Fruit fly (Drosophila melanogaster) whole organism, embryonic: ENCODE measurements around the gene Snx27.

Experiments
- Bgb ChIP-seq: fragments of 200-800 bp; sonication (Bioruptor generic); IDR thresholded peaks from 2 replicates; pipeline ENCODE4 v1.3.6; 2022; ENCODE audit warnings: missing biosample characterization, missing genetic modification characterization; ENCODE audit not compliant: partially characterized antibody
- Bteb2 ChIP-seq: fragments of 200-800 bp; sonication (Bioruptor generic); optimal IDR thresholded peaks from 2 replicates; lab custom pipeline; 2016; ENCODE audit warnings: missing biosample characterization, missing genetic modification characterization
- CG10147 ChIP-seq: fragments of 200-800 bp; sonication (Bioruptor generic); optimal IDR thresholded peaks from 2 replicates; lab custom pipeline; 2019; ENCODE audit warnings: missing biosample characterization, mild to moderate bottlenecking, missing genetic modification characterization, moderate library complexity
- CG10654 ChIP-seq: fragments of 200-800 bp; sonication (Bioruptor generic); optimal IDR thresholded peaks from 2 replicates; lab custom pipeline; 2016; ENCODE audit warnings: missing biosample characterization, missing genetic modification characterization
- CG11695 ChIP-seq: fragments of 200-800 bp; sonication (Bioruptor generic); IDR thresholded peaks from 3 replicates; pipeline ENCODE4 v1.3.6; 2022; ENCODE audit warnings: missing biosample characterization, missing genetic modification characterization
- CG13296 ChIP-seq: fragments of 200-800 bp; sonication (Bioruptor generic); optimal IDR thresholded peaks from 3 replicates; lab custom pipeline; 2018; ENCODE audit warnings: missing biosample characterization, mild to moderate bottlenecking, missing genetic modification characterization
- CG14710 ChIP-seq: fragments of 200-800 bp; sonication (Bioruptor generic); optimal IDR thresholded peaks from 3 replicates; lab custom pipeline; 2019; ENCODE audit warnings: missing biosample characterization, mild to moderate bottlenecking, missing genetic modification characterization, moderate library complexity
- CG14860 ChIP-seq: fragments of 200-800 bp; sonication (Bioruptor generic); IDR thresholded peaks from 3 replicates; pipeline ENCODE4 v1.3.6; 2022; ENCODE audit warnings: missing biosample characterization, missing genetic modification characterization; ENCODE audit not compliant: partially characterized antibody
- CG15073 ChIP-seq: fragments of 200-800 bp; sonication (Bioruptor generic); optimal IDR thresholded peaks from 2 replicates; lab custom pipeline; 2016; ENCODE audit warnings: missing biosample characterization, missing genetic modification characterization
- CG15514 ChIP-seq: fragments of 200-800 bp; sonication (Bioruptor generic); optimal IDR thresholded peaks from 3 replicates; lab custom pipeline; 2017; ENCODE audit warnings: missing biosample characterization, missing genetic modification characterization, mild to moderate bottlenecking, moderate library complexity, missing genetic modification reagents
- CG1602 ChIP-seq: fragments of 200-800 bp; sonication (Bioruptor generic); optimal IDR thresholded peaks from 3 replicates; lab custom pipeline; 2016; ENCODE audit warnings: missing biosample characterization, missing genetic modification characterization
- CG16815 ChIP-seq: fragments of 200-800 bp; sonication (Bioruptor generic); optimal IDR thresholded peaks from 3 replicates; lab custom pipeline; 2017; ENCODE audit warnings: missing biosample characterization, mild to moderate bottlenecking, missing genetic modification characterization
- CG17829 ChIP-seq: fragments of 200-800 bp; optimal IDR thresholded peaks from 2 replicates; lab custom pipeline; 2019; ENCODE audit warnings: missing biosample characterization, mild to moderate bottlenecking, missing genetic modification characterization, moderate library complexity
- CG3995 ChIP-seq: fragments of 200-800 bp; sonication (Bioruptor generic); optimal IDR thresholded peaks from 3 replicates; lab custom pipeline; 2016; ENCODE audit warnings: missing biosample characterization, missing genetic modification characterization
- CG4404 ChIP-seq: fragments of 200-800 bp; sonication (Bioruptor generic); IDR thresholded peaks from 2 replicates; pipeline ENCODE4 v1.3.6; 2022; ENCODE audit warnings: missing biosample characterization, missing genetic modification characterization
- CG4854 ChIP-seq: fragments of 200-800 bp; sonication (Bioruptor generic); optimal IDR thresholded peaks from 2 replicates; lab custom pipeline; 2016; ENCODE audit warnings: missing biosample characterization, missing genetic modification characterization, inconsistent platforms
- CG5180 ChIP-seq: fragments of 200-800 bp; sonication (Bioruptor generic); optimal IDR thresholded peaks from 3 replicates; lab custom pipeline; 2017; ENCODE audit warnings: missing biosample characterization, missing genetic modification characterization, mild to moderate bottlenecking, moderate library complexity, missing genetic modification reagents
- CG7372 ChIP-seq: fragments of 200-800 bp; sonication (Bioruptor generic); IDR thresholded peaks from 2 replicates; pipeline ENCODE4 v1.3.6; 2022; ENCODE audit warnings: missing biosample characterization, missing genetic modification characterization
- CG7963 ChIP-seq: fragments of 200-800 bp; sonication (Bioruptor generic); IDR thresholded peaks from 3 replicates; pipeline ENCODE4 v1.3.6; 2022; ENCODE audit warnings: missing biosample characterization, missing genetic modification characterization; ENCODE audit not compliant: partially characterized antibody
- CG8290 ChIP-seq, 3 experiments: fragments of 200-800 bp; sonication (Bioruptor generic); optimal IDR thresholded peaks; 2 replicates each; lab custom pipeline; 2016 to 2019; ENCODE audit warnings: missing biosample characterization in 3 of 3, missing genetic modification characterization in 3 of 3, mild to moderate bottlenecking in 2 of 3, moderate library complexity in 1 of 3
- CG9215 ChIP-seq: fragments of 200-800 bp; sonication (Bioruptor generic); IDR thresholded peaks from 2 replicates; pipeline ENCODE4 v1.3.6; 2022; ENCODE audit warnings: missing biosample characterization, missing genetic modification characterization
- CG9609 ChIP-seq: fragments of 200-800 bp; sonication (Bioruptor generic); optimal IDR thresholded peaks from 3 replicates; lab custom pipeline; 2016; ENCODE audit warnings: missing biosample characterization, missing genetic modification characterization
- CrebB ChIP-seq: fragments of 200-800 bp; sonication (Bioruptor generic); optimal IDR thresholded peaks from 3 replicates; lab custom pipeline; 2018; ENCODE audit warnings: missing biosample characterization, mild to moderate bottlenecking, missing genetic modification characterization
- Dll ChIP-seq: fragments of 200-800 bp; sonication (Bioruptor generic); IDR thresholded peaks from 4 replicates; pipeline ENCODE4 v1.3.6; 2022; ENCODE audit warnings: missing biosample characterization, missing genetic modification characterization; ENCODE audit not compliant: partially characterized antibody
- Drgx ChIP-seq: fragments of 200-800 bp; sonication (Bioruptor generic); IDR thresholded peaks from 2 replicates; pipeline ENCODE4 v1.3.6; 2022; ENCODE audit warnings: missing biosample characterization, missing genetic modification characterization
- Ets97D ChIP-seq: fragments of 200-800 bp; sonication (Bioruptor generic); optimal IDR thresholded peaks from 3 replicates; lab custom pipeline; 2016; ENCODE audit warnings: missing biosample characterization, missing genetic modification characterization
- GATAe ChIP-seq: fragments of 200-800 bp; sonication (Bioruptor generic); conservative IDR thresholded peaks from 2 replicates; pipeline ENCODE4 v1.3.6; 2022; ENCODE audit warnings: missing biosample characterization, missing genetic modification characterization
- Gug ChIP-seq: fragments of 200-800 bp; sonication (Bioruptor generic); IDR thresholded peaks from 4 replicates; pipeline ENCODE4 v1.3.6; 2022; ENCODE audit warnings: missing biosample characterization, missing genetic modification characterization
- Hand ChIP-seq: fragments of 200-800 bp; sonication (Bioruptor generic); optimal IDR thresholded peaks from 2 replicates; lab custom pipeline; 2017; ENCODE audit warnings: mild to moderate bottlenecking, missing biosample characterization, missing genetic modification reagents, missing genetic modification characterization
- Hmr ChIP-seq: fragments of 200-800 bp; sonication (Bioruptor generic); optimal IDR thresholded peaks from 3 replicates; lab custom pipeline; 2017; ENCODE audit warnings: mild to moderate bottlenecking, missing biosample characterization, missing genetic modification reagents, missing genetic modification characterization
- Hsf ChIP-seq: fragments of 200-800 bp; sonication (Bioruptor generic); optimal IDR thresholded peaks from 3 replicates; lab custom pipeline; 2016; ENCODE audit warnings: missing biosample characterization, missing genetic modification characterization
- NFAT ChIP-seq: fragments of 200-800 bp; sonication (Bioruptor generic); IDR thresholded peaks from 2 replicates; pipeline ENCODE4 v1.3.6; 2022; ENCODE audit warnings: missing biosample characterization, missing genetic modification characterization
- Ptx1 ChIP-seq: fragments of 200-800 bp; sonication (Bioruptor generic); IDR thresholded peaks from 2 replicates; pipeline ENCODE4 v1.3.6; 2022; ENCODE audit warnings: missing biosample characterization, missing genetic modification characterization
- Sin3A ChIP-seq: fragments of >200 bp; optimal IDR thresholded peaks from 2 replicates; lab custom pipeline; 2018
- YL-1 ChIP-seq: fragments of 200-800 bp; sonication (Bioruptor generic); optimal IDR thresholded peaks from 3 replicates; lab custom pipeline; 2017; ENCODE audit warnings: missing biosample characterization, mild to moderate bottlenecking, missing genetic modification characterization
- bcd ChIP-seq: fragments of 200-800 bp; sonication (Bioruptor generic); optimal IDR thresholded peaks from 2 replicates; lab custom pipeline; 2017; ENCODE audit warnings: missing biosample characterization, mild to moderate bottlenecking, missing genetic modification characterization
- ci ChIP-seq: fragments of 200-800 bp; sonication (Bioruptor generic); IDR thresholded peaks from 3 replicates; pipeline ENCODE4 v1.3.6; 2022; ENCODE audit warnings: missing biosample characterization, missing genetic modification characterization
- exex ChIP-seq: fragments of 200-800 bp; sonication (Bioruptor generic); optimal IDR thresholded peaks from 4 replicates; lab custom pipeline; 2018; ENCODE audit warnings: missing biosample characterization, mild to moderate bottlenecking, missing genetic modification characterization, moderate library complexity
- fd102C ChIP-seq: fragments of 200-800 bp; sonication (Bioruptor generic); optimal IDR thresholded peaks from 2 replicates; lab custom pipeline; 2018; ENCODE audit warnings: missing biosample characterization, mild to moderate bottlenecking, missing genetic modification characterization, moderate library complexity
- grn ChIP-seq: fragments of 200-800 bp; sonication (Bioruptor generic); optimal IDR thresholded peaks from 3 replicates; lab custom pipeline; 2017; ENCODE audit warnings: missing biosample characterization, missing genetic modification characterization
- her ChIP-seq: fragments of 200-800 bp; sonication (Bioruptor generic); optimal IDR thresholded peaks from 2 replicates; lab custom pipeline; 2016; ENCODE audit warnings: missing biosample characterization, missing genetic modification characterization
- onecut ChIP-seq: fragments of 200-800 bp; sonication (Bioruptor generic); IDR thresholded peaks from 2 replicates; pipeline ENCODE4 v1.3.6; 2022; ENCODE audit warnings: missing biosample characterization, missing genetic modification characterization
- pnt ChIP-seq: fragments of 200-800 bp; sonication (Bioruptor generic); optimal IDR thresholded peaks from 3 replicates; lab custom pipeline; 2016; ENCODE audit warnings: missing biosample characterization, missing genetic modification characterization
- pros ChIP-seq: fragments of 200-800 bp; sonication (Bioruptor generic); optimal IDR thresholded peaks from 3 replicates; lab custom pipeline; 2019; ENCODE audit warnings: missing biosample characterization, mild to moderate bottlenecking, missing genetic modification characterization, moderate library complexity
- sisA ChIP-seq: fragments of 200-800 bp; sonication (Bioruptor generic); IDR thresholded peaks from 2 replicates; pipeline ENCODE4 v1.3.6; 2022; ENCODE audit warnings: missing biosample characterization, missing genetic modification characterization
- so ChIP-seq: fragments of 200-800 bp; sonication (Bioruptor generic); IDR thresholded peaks from 3 replicates; pipeline ENCODE4 v1.3.6; 2022; ENCODE audit warnings: missing biosample characterization, missing genetic modification characterization
- sug ChIP-seq: fragments of 200-800 bp; optimal IDR thresholded peaks from 2 replicates; lab custom pipeline; 2019; ENCODE audit warnings: missing biosample characterization, mild to moderate bottlenecking, missing genetic modification characterization, moderate library complexity
- tap ChIP-seq: fragments of 200-800 bp; optimal IDR thresholded peaks from 3 replicates; lab custom pipeline; 2019; ENCODE audit warnings: missing biosample characterization, mild to moderate bottlenecking, missing genetic modification characterization, moderate library complexity
- tin ChIP-seq: fragments of 200-800 bp; sonication (Bioruptor generic); optimal IDR thresholded peaks from 3 replicates; lab custom pipeline; 2016; ENCODE audit warnings: missing biosample characterization, missing genetic modification characterization
- twi ChIP-seq: fragments of 200-800 bp; optimal IDR thresholded peaks from 2 replicates; lab custom pipeline; 2019; ENCODE audit warnings: missing biosample characterization, mild to moderate bottlenecking, missing genetic modification characterization, moderate library complexity
- usp ChIP-seq: fragments of >200 bp; optimal IDR thresholded peaks from 2 replicates; lab custom pipeline; 2017; ENCODE audit warnings: missing biosample characterization, missing genetic modification characterization

Snx27 gene

DNA sequence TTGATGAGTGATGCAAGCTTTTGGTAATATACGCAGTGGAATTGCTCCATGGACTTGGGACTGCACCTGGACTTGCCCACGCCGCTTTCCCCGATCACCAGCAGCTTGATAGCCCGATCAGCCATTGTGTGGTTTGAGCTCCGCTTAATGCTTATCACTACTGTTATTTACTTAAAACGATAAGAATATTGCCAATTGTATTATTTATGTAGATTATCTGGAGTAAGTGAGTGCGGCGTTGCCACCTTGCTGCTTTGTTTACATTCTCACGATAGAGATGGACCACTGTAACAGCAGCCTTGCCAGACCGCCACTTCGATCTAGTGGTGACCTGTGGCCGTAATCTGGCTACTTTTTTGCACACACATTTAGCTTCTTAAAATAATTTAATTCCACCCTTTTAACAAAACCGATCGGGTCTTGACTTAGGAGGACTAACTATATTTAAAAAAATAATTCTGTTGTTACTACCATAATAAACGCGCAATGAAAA lies 66.2 kb downstream of the Snx27 start, which contains the start of gene Rab18 (continued):
- TF ChIP-seq pros (GFP tag; lab: Kevin White, UChicago) = no peak
- TF ChIP-seq GATAe = no peak
- no peak for TF ChIP-seq Drgx
- TF ChIP-seq CG9609 (GFP tag; lab: Kevin White, UChicago) = peak; percentile 29
- peak; percentile 72 for TF ChIP-seq NFAT (GFP tag; lab: Robert Waterston, UW)
- TF ChIP-seq CG8290 (GFP tag; optimal IDR thresholded peaks at IDR 0.05; lab: Kevin White, UChicago) = no peak
- TF ChIP-seq CG8290 (tag; optimal IDR thresholded peaks at IDR 0.05; lab: Kevin White, UChicago) = peak in 1 of 2 experiments; percentile 63
- TF ChIP-seq sug (tag; lab: Kevin White, UChicago) = peak; percentile 16
- no peak for TF ChIP-seq CG11695 (GFP tag; lab: Robert Waterston, UW)
- TF ChIP-seq CG4854 = no peak
- TF ChIP-seq bcd (GFP tag; lab: Kevin White, UChicago) = no peak
- peak; percentile 20; the same call in 1 of the 2 replicates for TF ChIP-seq CG4404
- peak; percentile 31 for TF ChIP-seq grn (GFP tag; lab: Kevin White, UChicago)
- TF ChIP-seq pnt (GFP tag; lab: Kevin White, UChicago) = peak; percentile 49
- no peak for TF ChIP-seq CG13296
- peak; percentile 43 for TF ChIP-seq YL-1 (GFP tag; lab: Kevin White, UChicago)
- TF ChIP-seq CG17829 (tag; lab: Kevin White, UChicago) = no peak
- peak; percentile 25 for TF ChIP-seq CG5180 (GFP tag; lab: Kevin White, UChicago)
- TF ChIP-seq CG1602 (GFP tag; lab: Kevin White, UChicago) = peak; percentile 16
- TF ChIP-seq tin (GFP tag; lab: Kevin White, UChicago) = peak; percentile 45
- TF ChIP-seq CG10147 = no peak
- TF ChIP-seq Ptx1 = peak; percentile 57
- no peak for TF ChIP-seq her (GFP tag; lab: Kevin White, UChicago)
- TF ChIP-seq CG15514 = peak; percentile 97
- TF ChIP-seq twi = no peak
- no peak for TF ChIP-seq CrebB (tag; lab: Kevin White, UChicago)
- TF ChIP-seq sisA = peak; percentile 51
- no peak for TF ChIP-seq Bteb2 (GFP tag; lab: Kevin White, UChicago)
- no peak for TF ChIP-seq Hmr (GFP tag; lab: Kevin White, UChicago)
- no peak for TF ChIP-seq usp (GFP tag; lab: Kevin White, UChicago)
- TF ChIP-seq fd102C (GFP tag; lab: Kevin White, UChicago) = no peak
- peak; percentile 47; the same call in 1 of the 2 replicates for TF ChIP-seq CG9215 (GFP tag; lab: Robert Waterston, UW)
- no peak for TF ChIP-seq tap (tag; lab: Kevin White, UChicago)
- peak; percentile 60; the same call in 1 of the 2 replicates for TF ChIP-seq Bgb (GFP tag; lab: Robert Waterston, UW)
- peak; percentile 3 for TF ChIP-seq Sin3A (lab: Kevin White, UChicago)
- peak; percentile 23 for TF ChIP-seq Ets97D (GFP tag; lab: Kevin White, UChicago)
- TF ChIP-seq Hsf (GFP tag; lab: Kevin White, UChicago) = peak; percentile 27
- TF ChIP-seq CG3995 (GFP tag; lab: Kevin White, UChicago) = peak; percentile 82
- TF ChIP-seq CG7372 = no peak
- no peak for TF ChIP-seq exex (tag; lab: Kevin White, UChicago)
- 0 out of 3 replicates have a peak, but pooled peaks have one; percentile 40 for TF ChIP-seq CG14860 (GFP tag; lab: Robert Waterston, UW)
- peak; percentile 10 for TF ChIP-seq CG14710 (tag; lab: Kevin White, UChicago)
- no peak for TF ChIP-seq onecut
- TF ChIP-seq Dll = no peak
- TF ChIP-seq CG7963 (GFP tag; lab: Robert Waterston, UW) = no peak
- no peak for TF ChIP-seq so (GFP tag; lab: Robert Waterston, UW)
- no peak for TF ChIP-seq Hand
- no peak for TF ChIP-seq CG15073 (GFP tag; lab: Kevin White, UChicago)
- peak; percentile 18 for TF ChIP-seq CG10654 (GFP tag; lab: Kevin White, UChicago)
- TF ChIP-seq CG16815 (GFP tag; lab: Kevin White, UChicago) = no peak
- TF ChIP-seq ci (GFP tag; lab: Robert Waterston, UW) = 0 out of 3 replicates have a peak, but pooled peaks have one; percentile 34
- TF ChIP-seq Gug = peak; percentile 70; the same call in 3 of the 4 replicates
